Fruit fly (Drosophila melanogaster) whole organism, embryonic: ENCODE measurements around the gene CG43402.

ENCODE experiments used
- Ada2b ChIP-seq: fragments of 200-800 bp; sonication (Bioruptor generic); IDR thresholded peaks from 2 replicates; pipeline ENCODE4 v1.3.6; 2022; ENCODE audit warnings: missing biosample characterization, missing genetic modification characterization
- Aef1 ChIP-seq: fragments of 200-800 bp; sonication (Bioruptor generic); IDR thresholded peaks from 3 replicates; pipeline ENCODE4 v1.3.6; 2022; ENCODE audit warnings: missing biosample characterization, missing genetic modification characterization
- Bgb ChIP-seq: fragments of 200-800 bp; sonication (Bioruptor generic); IDR thresholded peaks from 2 replicates; pipeline ENCODE4 v1.3.6; 2022; ENCODE audit warnings: missing biosample characterization, missing genetic modification characterization; ENCODE audit not compliant: partially characterized antibody
- CG10209 ChIP-seq: fragments of 200-800 bp; sonication (Bioruptor generic); optimal IDR thresholded peaks from 3 replicates; lab custom pipeline; 2017; ENCODE audit warnings: missing biosample characterization, mild to moderate bottlenecking, missing genetic modification characterization, missing genetic modification reagents
- CG11247 ChIP-seq: fragments of 200-800 bp; sonication (Bioruptor generic); IDR thresholded peaks from 2 replicates; pipeline ENCODE4 v1.3.6; 2022; ENCODE audit warnings: missing biosample characterization, missing genetic modification characterization
- CG11504 ChIP-seq: fragments of 200-800 bp; sonication (Bioruptor generic); optimal IDR thresholded peaks from 3 replicates; lab custom pipeline; 2019; ENCODE audit warnings: missing biosample characterization, mild to moderate bottlenecking, missing genetic modification characterization, moderate library complexity
- CG11695 ChIP-seq: fragments of 200-800 bp; sonication (Bioruptor generic); IDR thresholded peaks from 3 replicates; pipeline ENCODE4 v1.3.6; 2022; ENCODE audit warnings: missing biosample characterization, missing genetic modification characterization
- CG11696 ChIP-seq: fragments of 200-800 bp; sonication (Bioruptor generic); IDR thresholded peaks from 2 replicates; pipeline ENCODE4 v1.3.6; 2022; ENCODE audit warnings: missing biosample characterization, missing genetic modification characterization
- CG12071 ChIP-seq: fragments of 200-800 bp; sonication (Bioruptor generic); optimal IDR thresholded peaks from 3 replicates; lab custom pipeline; 2018; ENCODE audit warnings: missing biosample characterization, mild to moderate bottlenecking, missing genetic modification characterization
- CG12236 ChIP-seq: fragments of 200-800 bp; sonication (Bioruptor generic); optimal IDR thresholded peaks from 2 replicates; lab custom pipeline; 2016; ENCODE audit warnings: missing biosample characterization, missing genetic modification characterization
- CG13123 ChIP-seq: fragments of 200-800 bp; sonication (Bioruptor generic); optimal IDR thresholded peaks from 2 replicates; lab custom pipeline; 2016; ENCODE audit warnings: missing biosample characterization, missing genetic modification characterization
- CG1792 ChIP-seq: fragments of 200-800 bp; sonication (Bioruptor generic); optimal IDR thresholded peaks from 2 replicates; lab custom pipeline; 2016; ENCODE audit warnings: missing biosample characterization, missing genetic modification characterization
- CG1832 ChIP-seq: fragments of 200-800 bp; sonication (Bioruptor generic); optimal IDR thresholded peaks from 2 replicates; lab custom pipeline; 2017; ENCODE audit warnings: missing biosample characterization, mild to moderate bottlenecking, missing genetic modification characterization, inconsistent platforms
- CG18619 ChIP-seq: fragments of 200-800 bp; sonication (Bioruptor generic); optimal IDR thresholded peaks from 3 replicates; lab custom pipeline; 2017; ENCODE audit warnings: missing biosample characterization, mild to moderate bottlenecking, missing genetic modification characterization
- CG30020 ChIP-seq: fragments of 200-800 bp; optimal IDR thresholded peaks from 2 replicates; lab custom pipeline; 2019; ENCODE audit warnings: missing biosample characterization, mild to moderate bottlenecking, missing genetic modification characterization, moderate library complexity
- CG6791 ChIP-seq: fragments of 200-800 bp; sonication (Bioruptor generic); IDR thresholded peaks from 3 replicates; pipeline ENCODE4 v1.3.6; 2022; ENCODE audit warnings: missing biosample characterization, missing genetic modification characterization; ENCODE audit not compliant: partially characterized antibody
- CG7357 ChIP-seq: fragments of 200-800 bp; sonication (Bioruptor generic); IDR thresholded peaks from 3 replicates; pipeline ENCODE4 v1.3.6; 2022; ENCODE audit warnings: missing biosample characterization, missing genetic modification characterization
- CG9215 ChIP-seq: fragments of 200-800 bp; sonication (Bioruptor generic); IDR thresholded peaks from 2 replicates; pipeline ENCODE4 v1.3.6; 2022; ENCODE audit warnings: missing biosample characterization, missing genetic modification characterization
- CHES-1-like ChIP-seq: fragments of 200-800 bp; sonication (Bioruptor generic); optimal IDR thresholded peaks from 2 replicates; lab custom pipeline; 2016; ENCODE audit warnings: missing biosample characterization, missing genetic modification characterization
- Dll ChIP-seq: fragments of 200-800 bp; sonication (Bioruptor generic); IDR thresholded peaks from 4 replicates; pipeline ENCODE4 v1.3.6; 2022; ENCODE audit warnings: missing biosample characterization, missing genetic modification characterization; ENCODE audit not compliant: partially characterized antibody
- Doc2 ChIP-seq: fragments of 200-800 bp; sonication (Bioruptor generic); IDR thresholded peaks from 2 replicates; pipeline ENCODE4 v1.3.6; 2022; ENCODE audit warnings: missing biosample characterization, missing genetic modification characterization
- Fer1 ChIP-seq: fragments of 200-800 bp; sonication (Bioruptor generic); optimal IDR thresholded peaks from 2 replicates; lab custom pipeline; 2017; ENCODE audit warnings: missing biosample characterization, mild to moderate bottlenecking, missing genetic modification characterization
- Gsc ChIP-seq: fragments of 200-800 bp; sonication (Bioruptor generic); IDR thresholded peaks from 2 replicates; pipeline ENCODE4 v1.3.6; 2022; ENCODE audit warnings: missing biosample characterization, missing genetic modification characterization
- HHEX ChIP-seq: fragments of 200-800 bp; sonication (Bioruptor generic); optimal IDR thresholded peaks from 3 replicates; lab custom pipeline; 2017; ENCODE audit warnings: missing biosample characterization, mild to moderate bottlenecking, missing genetic modification characterization, missing genetic modification reagents
- Hmr ChIP-seq: fragments of 200-800 bp; sonication (Bioruptor generic); optimal IDR thresholded peaks from 3 replicates; lab custom pipeline; 2017; ENCODE audit warnings: mild to moderate bottlenecking, missing biosample characterization, missing genetic modification reagents, missing genetic modification characterization
- NC2β ChIP-seq: fragments of 200-800 bp; sonication (Bioruptor generic); optimal IDR thresholded peaks from 2 replicates; lab custom pipeline; 2016; ENCODE audit warnings: missing biosample characterization, missing genetic modification characterization
- Opbp ChIP-seq: fragments of 200-800 bp; sonication (Bioruptor generic); IDR thresholded peaks from 3 replicates; pipeline ENCODE4 v1.3.6; 2022; ENCODE audit warnings: missing biosample characterization, missing genetic modification characterization; ENCODE audit not compliant: partially characterized antibody
- Pdp1 ChIP-seq, 2 experiments: fragments of 200-800 bp; sonication (Bioruptor generic); optimal IDR thresholded peaks; 3 replicates each; lab custom pipeline; 2016; ENCODE audit warnings: missing biosample characterization in 2 of 2, missing genetic modification characterization in 2 of 2, mild to moderate bottlenecking in 1 of 2, moderate library complexity in 1 of 2
- Ptx1 ChIP-seq: fragments of 200-800 bp; sonication (Bioruptor generic); IDR thresholded peaks from 2 replicates; pipeline ENCODE4 v1.3.6; 2022; ENCODE audit warnings: missing biosample characterization, missing genetic modification characterization
- Spps ChIP-seq: fragments of 200-800 bp; sonication (Bioruptor generic); optimal IDR thresholded peaks from 2 replicates; lab custom pipeline; 2018; ENCODE audit warnings: missing biosample characterization, mild to moderate bottlenecking, missing genetic modification characterization
- ato ChIP-seq: fragments of 200-800 bp; sonication (Bioruptor generic); IDR thresholded peaks from 2 replicates; pipeline ENCODE4 v1.3.6; 2022; ENCODE audit warnings: missing biosample characterization, missing genetic modification characterization; ENCODE audit not compliant: partially characterized antibody
- crc ChIP-seq: fragments of 200-800 bp; sonication (Bioruptor generic); optimal IDR thresholded peaks from 2 replicates; lab custom pipeline; 2016; ENCODE audit warnings: missing biosample characterization, missing genetic modification characterization
- da ChIP-seq: fragments of 200-800 bp; sonication (Bioruptor generic); optimal IDR thresholded peaks from 2 replicates; lab custom pipeline; 2016; ENCODE audit warnings: missing biosample characterization, missing genetic modification characterization
- dati ChIP-seq: fragments of 200-800 bp; sonication (Bioruptor generic); IDR thresholded peaks from 2 replicates; pipeline ENCODE4 v1.3.6; 2022; ENCODE audit warnings: missing biosample characterization, missing genetic modification characterization
- dimm ChIP-seq: fragments of 200-800 bp; sonication (Bioruptor generic); IDR thresholded peaks from 2 replicates; pipeline ENCODE4 v1.3.6; 2022; ENCODE audit warnings: missing biosample characterization, missing genetic modification characterization
- dm ChIP-seq: fragments of 200-800 bp; sonication (Bioruptor generic); optimal IDR thresholded peaks from 3 replicates; lab custom pipeline; 2016; ENCODE audit warnings: missing biosample characterization, missing genetic modification characterization
- ewg ChIP-seq: fragments of 200-800 bp; sonication (Bioruptor generic); optimal IDR thresholded peaks from 3 replicates; lab custom pipeline; 2017; ENCODE audit warnings: mild to moderate bottlenecking, missing biosample characterization, missing genetic modification reagents, missing genetic modification characterization
- eyg ChIP-seq: fragments of 200-800 bp; sonication (Bioruptor generic); optimal IDR thresholded peaks from 3 replicates; lab custom pipeline; 2016; ENCODE audit warnings: missing biosample characterization, missing genetic modification characterization
- gce ChIP-seq: fragments of 200-800 bp; sonication (Bioruptor generic); IDR thresholded peaks from 3 replicates; pipeline ENCODE4 v1.3.6; 2022; ENCODE audit warnings: missing biosample characterization, missing genetic modification characterization
- her ChIP-seq: fragments of 200-800 bp; sonication (Bioruptor generic); optimal IDR thresholded peaks from 2 replicates; lab custom pipeline; 2016; ENCODE audit warnings: missing biosample characterization, missing genetic modification characterization
- nom ChIP-seq: fragments of 200-800 bp; sonication (Bioruptor generic); optimal IDR thresholded peaks from 2 replicates; lab custom pipeline; 2017; ENCODE audit warnings: missing biosample characterization, missing genetic modification characterization, mild to moderate bottlenecking, moderate library complexity, missing genetic modification reagents
- psq ChIP-seq: fragments of 200-800 bp; sonication (Bioruptor generic); optimal IDR thresholded peaks from 2 replicates; lab custom pipeline; 2017; ENCODE audit warnings: missing biosample characterization, missing genetic modification characterization
- ranshi ChIP-seq: fragments of 200-800 bp; sonication (Bioruptor generic); IDR thresholded peaks from 2 replicates; pipeline ENCODE4 v1.3.6; 2022; ENCODE audit warnings: missing biosample characterization, missing genetic modification characterization
- run ChIP-seq: fragments of 200-800 bp; sonication (Bioruptor generic); optimal IDR thresholded peaks from 3 replicates; lab custom pipeline; 2018; ENCODE audit warnings: missing biosample characterization, mild to moderate bottlenecking, missing genetic modification characterization
- salm ChIP-seq: fragments of 200-800 bp; sonication (Bioruptor generic); optimal IDR thresholded peaks from 2 replicates; lab custom pipeline; 2018; ENCODE audit warnings: missing biosample characterization, mild to moderate bottlenecking, missing genetic modification characterization
- tap ChIP-seq: fragments of 200-800 bp; optimal IDR thresholded peaks from 3 replicates; lab custom pipeline; 2019; ENCODE audit warnings: missing biosample characterization, mild to moderate bottlenecking, missing genetic modification characterization, moderate library complexity
- toy ChIP-seq: fragments of 200-800 bp; sonication (Bioruptor generic); IDR thresholded peaks from 2 replicates; pipeline ENCODE4 v1.3.6; 2022; ENCODE audit warnings: missing biosample characterization, missing genetic modification characterization
- trem ChIP-seq: fragments of 200-800 bp; optimal IDR thresholded peaks from 3 replicates; lab custom pipeline; 2019; ENCODE audit warnings: missing biosample characterization, mild to moderate bottlenecking, missing genetic modification characterization, moderate library complexity
- unc-4 ChIP-seq: fragments of 200-800 bp; sonication (Bioruptor generic); IDR thresholded peaks from 2 replicates; pipeline ENCODE4 v1.3.6; 2022; ENCODE audit warnings: missing biosample characterization, missing genetic modification characterization; ENCODE audit not compliant: partially characterized antibody
- zfh1 ChIP-seq: fragments of 200-800 bp; sonication (Bioruptor generic); IDR thresholded peaks from 3 replicates; pipeline ENCODE4 v1.3.6; 2022; ENCODE audit warnings: missing biosample characterization, missing genetic modification characterization
- zfh2 ChIP-seq: fragments of 200-800 bp; sonication (Bioruptor generic); optimal IDR thresholded peaks from 2 replicates; lab custom pipeline; 2016; ENCODE audit warnings: missing biosample characterization, missing genetic modification characterization

Gene CG43402

DNA sequence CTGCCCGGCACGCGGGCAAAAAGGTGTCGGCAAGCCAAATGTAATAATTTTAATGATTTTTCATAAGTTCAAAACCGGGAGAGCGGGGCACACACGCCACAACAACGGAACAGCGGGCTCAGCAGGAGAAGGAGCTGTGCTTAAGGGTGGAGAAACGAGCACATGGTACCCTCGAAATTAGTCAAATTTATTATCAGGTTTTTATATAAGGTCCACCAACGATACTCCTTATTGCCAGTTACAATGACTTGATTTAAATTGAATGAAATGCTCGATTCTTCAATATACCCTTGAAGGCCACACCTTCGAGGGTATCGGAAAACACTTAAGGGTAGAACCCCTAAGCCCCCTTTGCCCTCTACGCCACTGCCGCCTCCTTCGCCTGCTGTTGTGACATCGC lies 31.0 kb downstream of the CG43402 start (continued):
- TF ChIP-seq zfh1 (GFP tag; lab: Robert Waterston, UW) (peak; percentile 87), CG10209 (GFP tag; lab: Kevin White, UChicago) (no peak), Pdp1 (GFP tag; optimal IDR thresholded peaks at IDR 0.05; lab: Kevin White, UChicago) (peak; percentile 11 to 36), dati (no peak), CG1832 (GFP tag; lab: Kevin White, UChicago) (no peak), zfh2 (GFP tag; lab: Kevin White, UChicago) (no peak), trem (tag; lab: Kevin White, UChicago) (peak; percentile 5), CG30020 (tag; lab: Kevin White, UChicago) (no peak), CG1792 (GFP tag; lab: Kevin White, UChicago) (no peak), HHEX (GFP tag; lab: Kevin White, UChicago) (peak; percentile 24), Spps (tag; lab: Kevin White, UChicago) (no peak), psq (no peak), unc-4 (GFP tag; lab: Robert Waterston, UW) (no peak), ranshi (GFP tag; lab: Robert Waterston, UW) (peak; percentile 56; the same call in 1 of the 2 replicates), eyg (no peak), toy (GFP tag; lab: Robert Waterston, UW) (no peak), CG12071 (GFP tag; lab: Kevin White, UChicago) (no peak), Doc2 (GFP tag; lab: Robert Waterston, UW) (no peak), CHES-1-like (no peak), CG12236 (GFP tag; lab: Kevin White, UChicago) (no peak), crc (GFP tag; lab: Kevin White, UChicago) (no peak), ewg (GFP tag; lab: Kevin White, UChicago) (no peak), Ada2b (GFP tag; lab: Robert Waterston, UW) (peak; percentile 48), nom (no peak), CG11247 (GFP tag; lab: Robert Waterston, UW) (peak; percentile 46; the same call in 1 of the 2 replicates), NC2β (GFP tag; lab: Kevin White, UChicago) (no peak), Gsc (peak; percentile 22; the same call in 1 of the 2 replicates), Opbp (no peak), ato (no peak), CG11696 (peak; percentile 36; the same call in 1 of the 2 replicates), salm (tag; lab: Kevin White, UChicago) (no peak), CG7357 (GFP tag; lab: Robert Waterston, UW) (peak; percentile 41; the same call in 1 of the 3 replicates), CG13123 (GFP tag; lab: Kevin White, UChicago) (no peak), CG18619 (GFP tag; lab: Kevin White, UChicago) (no peak), CG9215 (peak; percentile 44; the same call in 1 of the 2 replicates), gce (GFP tag; lab: Robert Waterston, UW) (peak; percentile 37; the same call in 1 of the 3 replicates), Aef1 (GFP tag; lab: Robert Waterston, UW) (peak; percentile 23; the same call in 1 of the 3 replicates), da (GFP tag; lab: Kevin White, UChicago) (no peak), Fer1 (no peak), run (no peak), tap (no peak), CG6791 (GFP tag; lab: Robert Waterston, UW) (no peak), Hmr (peak; percentile 21), dimm (0 out of 2 replicates have a peak, but pooled peaks have one; percentile 12), Dll (GFP tag; lab: Robert Waterston, UW) (no peak), her (GFP tag; lab: Kevin White, UChicago) (no peak), CG11695 (GFP tag; lab: Robert Waterston, UW) (0 out of 3 replicates have a peak, but pooled peaks have one; percentile 26), dm (GFP tag; lab: Kevin White, UChicago) (no peak), Ptx1 (GFP tag; lab: Robert Waterston, UW) (peak; percentile 62; the same call in 1 of the 2 replicates), CG11504 (tag; lab: Kevin White, UChicago) (peak; percentile 56), Bgb (GFP tag; lab: Robert Waterston, UW) (no peak)
